Worm (Caenorhabditis elegans): ENCODE data around the gene marg-1.

DNA sequence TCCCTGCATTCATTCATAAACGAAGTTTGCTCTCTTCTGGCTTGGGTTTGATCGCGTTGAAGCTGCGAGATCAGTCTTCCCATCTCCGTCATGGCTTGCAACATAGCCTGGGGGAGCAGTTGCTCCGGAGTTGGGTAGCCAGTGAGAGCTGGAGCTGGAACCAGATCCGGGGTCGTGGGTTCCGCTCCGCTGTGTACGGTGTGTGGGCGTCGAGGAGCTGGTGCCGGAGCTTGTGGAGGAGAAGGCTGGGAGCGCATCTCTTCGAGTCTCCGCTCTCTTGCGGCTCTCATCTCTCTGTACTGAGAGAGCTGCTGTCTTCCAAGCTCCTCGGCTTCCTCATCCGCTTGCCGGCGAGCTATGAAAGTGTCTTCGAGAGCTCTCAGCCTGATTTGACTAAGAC, 28.5 kb downstream of the marg-1 start:
- TF ChIP-seq ama-1 (optimal IDR thresholded peaks at IDR 0.05): no peak
- no peak for TF ChIP-seq zip-5 (tag; optimal IDR thresholded peaks at IDR 0.05)
- no peak for TF ChIP-seq rnt-1 (tag; optimal IDR thresholded peaks at IDR 0.05)
- no peak for TF ChIP-seq fkh-10 (GFP tag; optimal IDR thresholded peaks at IDR 0.05)

Measured in whole organism, late embryonic.